Fruit fly (Drosophila melanogaster) whole organism, wandering third instar larva: ENCODE measurements around the gene CCT2.
A peak's percentile ranks its signal among the peaks of the same experiment; 100 is the strongest.

Experiments
- Abd-B ChIP-seq: fragments of >200 bp; optimal IDR thresholded peaks from 2 replicates; lab custom pipeline; 2017; ENCODE audit warnings: missing biosample characterization, missing genetic modification characterization
- CG32264 ChIP-seq: fragments of 200-800 bp; sonication (Bioruptor generic); optimal IDR thresholded peaks from 2 replicates; lab custom pipeline; 2016; ENCODE audit warnings: missing biosample characterization, missing genetic modification characterization
- Dfd ChIP-seq: fragments of >200 bp; optimal IDR thresholded peaks from 2 replicates; lab custom pipeline; 2017; ENCODE audit warnings: missing biosample characterization, missing genetic modification characterization
- HLH106 ChIP-seq: fragments of 200-800 bp; optimal IDR thresholded peaks from 3 replicates; lab custom pipeline; 2019; ENCODE audit warnings: missing biosample characterization, mild to moderate bottlenecking, missing genetic modification characterization, moderate library complexity
- Myc ChIP-seq: fragments of >200 bp; optimal IDR thresholded peaks from 2 replicates; lab custom pipeline; 2017
- Rel ChIP-seq, 2 experiments: fragments of 200-800 bp; sonication (Bioruptor generic) in 1 of 2; optimal IDR thresholded peaks; 2 replicates in 1 of 2; 3 replicates in 1 of 2; lab custom pipeline; 2016 to 2019; ENCODE audit warnings: mild to moderate bottlenecking in 2 of 2, missing biosample characterization in 2 of 2, missing genetic modification characterization in 2 of 2, moderate library complexity in 1 of 2
- Vsx2 ChIP-seq: fragments of 200-300, 225-300 bp; sonication (Bioruptor generic); optimal IDR thresholded peaks from 2 replicates; lab custom pipeline; 2018; ENCODE audit warnings: missing biosample characterization, missing genetic modification characterization; ENCODE audit not compliant: partially characterized antibody
- br ChIP-seq: fragments of 200-800 bp; sonication (Bioruptor generic); optimal IDR thresholded peaks from 2 replicates; lab custom pipeline; 2016; ENCODE audit warnings: missing biosample characterization, missing genetic modification characterization
- dmrt93B ChIP-seq: fragments of 200-800 bp; sonication (Bioruptor generic); optimal IDR thresholded peaks from 2 replicates; lab custom pipeline; 2018; ENCODE audit warnings: missing biosample characterization, mild to moderate bottlenecking, missing genetic modification characterization
- foxo ChIP-seq, 2 experiments: fragments of 200-800 bp; sonication (Bioruptor generic); optimal IDR thresholded peaks; 2 replicates in 1 of 2; 3 replicates in 1 of 2; lab custom pipeline; 2016 to 2017; ENCODE audit warnings: missing biosample characterization in 2 of 2, missing genetic modification characterization in 2 of 2
- jim ChIP-seq: fragments of 175-275, 200-325 bp; sonication (Bioruptor generic); optimal IDR thresholded peaks from 2 replicates; lab custom pipeline; 2016; ENCODE audit warnings: missing biosample characterization, mild to moderate bottlenecking, missing genetic modification characterization
- pan ChIP-seq: fragments of >200 bp; optimal IDR thresholded peaks from 2 replicates; lab custom pipeline; 2017
- psq ChIP-seq: fragments of 200-800 bp; sonication (Bioruptor generic); optimal IDR thresholded peaks from 3 replicates; lab custom pipeline; 2017; ENCODE audit warnings: missing biosample characterization, mild to moderate bottlenecking, missing genetic modification characterization, moderate library complexity
- woc ChIP-seq: sonication (Bioruptor generic); optimal IDR thresholded peaks from 2 replicates; lab custom pipeline; 2016; ENCODE audit warnings: missing biosample characterization, mild to moderate bottlenecking, missing genetic modification characterization

DNA sequence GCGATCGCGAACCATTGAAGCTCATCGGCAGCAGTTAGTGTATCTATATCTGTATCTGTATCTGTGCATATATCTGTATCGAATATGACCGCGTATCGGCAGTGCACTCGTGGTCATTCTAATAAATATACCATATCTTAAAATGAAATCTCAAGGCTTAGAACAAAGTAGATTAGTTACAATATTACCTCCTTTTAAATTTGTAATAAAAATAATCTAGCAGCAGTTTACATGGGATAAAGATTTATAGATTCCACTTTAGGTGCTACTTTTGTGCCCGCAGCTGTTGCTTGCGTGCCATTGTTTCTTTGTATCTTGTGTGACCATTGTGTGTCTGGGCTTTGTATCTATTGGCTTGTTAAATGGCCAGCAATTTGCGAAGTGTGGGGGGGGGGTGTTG, 29.2 kb upstream of the CCT2 start:
- no peak for TF ChIP-seq pan (lab: Kevin White, UChicago)
- no peak for TF ChIP-seq Vsx2
- TF ChIP-seq CG32264 (GFP tag; lab: Kevin White, UChicago): peak; percentile 15
- no peak for TF ChIP-seq Dfd (GFP tag; lab: Kevin White, UChicago)
- no peak for TF ChIP-seq jim (GFP tag; lab: Kevin White, UChicago)
- peak; percentile 56 for TF ChIP-seq HLH106 (tag; lab: Kevin White, UChicago)
- TF ChIP-seq foxo (GFP tag; optimal IDR thresholded peaks at IDR 0.05; lab: Kevin White, UChicago): peak in 1 of 2 experiments; percentile 68
- TF ChIP-seq woc (GFP tag; lab: Kevin White, UChicago): peak; percentile 5
- no peak for TF ChIP-seq Rel (GFP tag; optimal IDR thresholded peaks at IDR 0.05; lab: Kevin White, UChicago)
- TF ChIP-seq Rel (tag; optimal IDR thresholded peaks at IDR 0.05; lab: Kevin White, UChicago): no peak
- TF ChIP-seq br: peak; percentile 64
- TF ChIP-seq psq (GFP tag; lab: Kevin White, UChicago): peak; percentile 63
- TF ChIP-seq Myc (lab: Kevin White, UChicago): no peak
- TF ChIP-seq Abd-B (GFP tag; lab: Kevin White, UChicago): no peak
- peak; percentile 71 for TF ChIP-seq dmrt93B
